Worm (Caenorhabditis elegans): ENCODE measurements around the gene srbc-82.

- TF ChIP-seq dao-5 (tag; optimal IDR thresholded peaks at IDR 0.05) = no peak
- TF ChIP-seq W03F9.2 (tag; optimal IDR thresholded peaks at IDR 0.05) = no peak
Measured at ce11 chrV:16328849-16329248, 28.5 kb downstream of the srbc-82 start, which contains the start of gene F57G8.7.

Measured in whole organism, L4/young adult.